Worm (Caenorhabditis elegans) whole organism, midembryonic: Measurements from ENCODE around the gene gcl-1.

ENCODE experiments used
- cog-1 ChIP-seq: sonication (generic microtip); optimal IDR thresholded peaks from 2 replicates; lab custom pipeline; 2016; ENCODE audit warnings: missing genetic modification characterization, missing compliant biosample characterization
- flt-1 ChIP-seq: fragments of 200-800 bp; sonication (Bioruptor generic); IDR thresholded peaks from 2 replicates; pipeline ENCODE4 v1.3.6; 2022; ENCODE audit warnings: missing genetic modification characterization, missing compliant biosample characterization
- klf-2 ChIP-seq: fragments of 200-800 bp; sonication (Bioruptor generic); conservative IDR thresholded peaks from 2 replicates; pipeline ENCODE4 v1.3.6; 2022; ENCODE audit warnings: missing genetic modification reagents, missing genetic modification characterization, missing compliant biosample characterization
- med-1 ChIP-seq: sonication (generic microtip); optimal IDR thresholded peaks from 2 replicates; lab custom pipeline; 2017; ENCODE audit warnings: missing genetic modification characterization, mild to moderate bottlenecking, missing compliant biosample characterization, antibody characterized with exemption, missing genetic modification reagents; ENCODE audit not compliant: insufficient read depth
- tab-1 ChIP-seq: fragments of 200-800 bp; sonication (Bioruptor generic); IDR thresholded peaks from 2 replicates; pipeline ENCODE4 v1.3.6; 2022; ENCODE audit warnings: missing genetic modification characterization, missing compliant biosample characterization
- ztf-29 ChIP-seq: fragments of 200-800 bp; sonication (Bioruptor generic); IDR thresholded peaks from 2 replicates; pipeline ENCODE4 v1.3.6; 2022; ENCODE audit warnings: missing genetic modification reagents, missing genetic modification characterization, missing compliant biosample characterization

ce11 chrIV:13395255-13395654, 17.4 kb downstream of the gcl-1 start:
- TF ChIP-seq ztf-29 = no peak
- no peak for TF ChIP-seq cog-1 (tag; lab: Kevin White, UChicago)
- no peak for TF ChIP-seq tab-1 (GFP tag; lab: Robert Waterston, UW)
- no peak for TF ChIP-seq flt-1 (GFP tag; lab: Robert Waterston, UW)
- TF ChIP-seq klf-2 = no peak
- TF ChIP-seq med-1 (GFP tag; lab: Kevin White, UChicago) = no peak
